ENCODE assay signal across 1 fruit fly cellular context in genomic region chr3L:805642-806218, dm6.
TF ChIP-seq lines count a peak whose summit lies in the region.

No protein-coding gene starts in this region.

TF ChIP-seq in whole organism, embryonic, 481 proteins besides CTCF, POLR2A, EP300 and RAD21 (continued from another document and continues in another):
- TF ChIP-seq CG4617 (GFP tag; optimal IDR thresholded peaks at IDR 0.05; lab: Kevin White, UChicago; ENCODE audit: borderline replicate concordance), result no peak
- TF ChIP-seq gt (GFP tag; IDR thresholded peaks at IDR 0.05; lab: Robert Waterston, UW), result 0 out of 2 replicates have a peak, but pooled peaks have one; percentile 7
- TF ChIP-seq Opbp (GFP tag; IDR thresholded peaks at IDR 0.05; lab: Robert Waterston, UW; ENCODE audit: partially characterized antibody), result no peak
- no peak for TF ChIP-seq corto (GFP tag; optimal IDR thresholded peaks at IDR 0.05; lab: Kevin White, UChicago)
- peak; percentile 62 for TF ChIP-seq fd96Cb (tag; optimal IDR thresholded peaks at IDR 0.05; lab: Kevin White, UChicago)
- no peak for TF ChIP-seq Dref (GFP tag; IDR thresholded peaks at IDR 0.05; lab: Robert Waterston, UW)
- 0 out of 2 replicates have a peak, but pooled peaks have one; percentile 5 for TF ChIP-seq bowl (GFP tag; IDR thresholded peaks at IDR 0.05; lab: Robert Waterston, UW)
- peak; percentile 12 for TF ChIP-seq Nf-YB (GFP tag; optimal IDR thresholded peaks at IDR 0.05; lab: Kevin White, UChicago)
- peak; percentile 59 for TF ChIP-seq az2 (GFP tag; optimal IDR thresholded peaks at IDR 0.05; lab: Kevin White, UChicago)
- no peak for TF ChIP-seq CG31388 (GFP tag; optimal IDR thresholded peaks at IDR 0.05; lab: Kevin White, UChicago)
- TF ChIP-seq al (GFP tag; IDR thresholded peaks at IDR 0.05; lab: Robert Waterston, UW), result no peak
- peak; percentile 36 for TF ChIP-seq CG18764 (GFP tag; optimal IDR thresholded peaks at IDR 0.05; lab: Kevin White, UChicago)
- 0 out of 2 replicates have a peak, but pooled peaks have one; percentile 26 for TF ChIP-seq chm (GFP tag; IDR thresholded peaks at IDR 0.05; lab: Robert Waterston, UW)
- peak; percentile 65 for TF ChIP-seq Blimp-1 (GFP tag; optimal IDR thresholded peaks at IDR 0.05; lab: Kevin White, UChicago)
- no peak for TF ChIP-seq Bdp1 (GFP tag; optimal IDR thresholded peaks at IDR 0.05; lab: Kevin White, UChicago)
- TF ChIP-seq CG14965 (GFP tag; optimal IDR thresholded peaks at IDR 0.05; lab: Kevin White, UChicago; ENCODE audit: borderline replicate concordance), result no peak
- TF ChIP-seq CoRest (tag; optimal IDR thresholded peaks at IDR 0.05; lab: Kevin White, UChicago), result peak; percentile 47
- no peak for TF ChIP-seq Taf1 (GFP tag; IDR thresholded peaks at IDR 0.05; lab: Robert Waterston, UW)
- TF ChIP-seq ATbp (GFP tag; optimal IDR thresholded peaks at IDR 0.05; lab: Kevin White, UChicago), result peak; percentile 45
- no peak for TF ChIP-seq CG7928 (GFP tag; optimal IDR thresholded peaks at IDR 0.05; lab: Kevin White, UChicago)
- TF ChIP-seq sr (GFP tag; IDR thresholded peaks at IDR 0.05; lab: Robert Waterston, UW), result no peak
- peak; percentile 91 for TF ChIP-seq Med (GFP tag; lab: Kevin White, UChicago)
- TF ChIP-seq Hmx (GFP tag; optimal IDR thresholded peaks at IDR 0.05; lab: Kevin White, UChicago), result no peak
- peak; percentile 6 for TF ChIP-seq Camta (GFP tag; optimal IDR thresholded peaks at IDR 0.05; lab: Kevin White, UChicago)
- peak; percentile 35; the same call in 1 of the 2 replicates for TF ChIP-seq H2.0 (GFP tag; IDR thresholded peaks at IDR 0.05; lab: Robert Waterston, UW)
- no peak for TF ChIP-seq CG7745 (tag; optimal IDR thresholded peaks at IDR 0.05; lab: Kevin White, UChicago)
- TF ChIP-seq CG2120 (GFP tag; optimal IDR thresholded peaks at IDR 0.05; lab: Kevin White, UChicago), result peak; percentile 12
- TF ChIP-seq CG16779 (GFP tag; IDR thresholded peaks at IDR 0.05; lab: Robert Waterston, UW), result no peak
- TF ChIP-seq hbn (GFP tag; IDR thresholded peaks at IDR 0.05; lab: Robert Waterston, UW; ENCODE audit: partially characterized antibody), result no peak
- peak; percentile 25 for TF ChIP-seq CG8944 (GFP tag; optimal IDR thresholded peaks at IDR 0.05; lab: Kevin White, UChicago)
- TF ChIP-seq CG3847 (GFP tag; IDR thresholded peaks at IDR 0.05; lab: Robert Waterston, UW), result no peak
- no peak for TF ChIP-seq CG32767 (GFP tag; IDR thresholded peaks at IDR 0.05; lab: Robert Waterston, UW)
- TF ChIP-seq da (GFP tag; optimal IDR thresholded peaks at IDR 0.05; lab: Kevin White, UChicago), result no peak
- TF ChIP-seq ken (GFP tag; IDR thresholded peaks at IDR 0.05; lab: Robert Waterston, UW), result peak; percentile 62; the same call in 1 of the 3 replicates
- TF ChIP-seq ro (GFP tag; IDR thresholded peaks at IDR 0.05; lab: Robert Waterston, UW), result no peak
- TF ChIP-seq Fer1 (GFP tag; optimal IDR thresholded peaks at IDR 0.05; lab: Kevin White, UChicago), result peak; percentile 58
- no peak for TF ChIP-seq Fer2 (tag; optimal IDR thresholded peaks at IDR 0.05; lab: Kevin White, UChicago)
- TF ChIP-seq CG14441 (GFP tag; IDR thresholded peaks at IDR 0.05; lab: Robert Waterston, UW), result no peak
- peak in 1 of 2 experiments; percentile 46 for TF ChIP-seq Hr78 (GFP tag; optimal IDR thresholded peaks at IDR 0.05; lab: Kevin White, UChicago)
- TF ChIP-seq mirr (GFP tag; optimal IDR thresholded peaks at IDR 0.05; lab: Kevin White, UChicago), result no peak
- TF ChIP-seq CG9727 (GFP tag; optimal IDR thresholded peaks at IDR 0.05; lab: Kevin White, UChicago), result peak; percentile 71
- TF ChIP-seq br (optimal IDR thresholded peaks at IDR 0.05; lab: Kevin White, UChicago), result no peak
- TF ChIP-seq dysf (GFP tag; IDR thresholded peaks at IDR 0.05; lab: Robert Waterston, UW), result peak; percentile 46; the same call in 2 of the 3 replicates
- TF ChIP-seq otp (GFP tag; IDR thresholded peaks at IDR 0.05; lab: Robert Waterston, UW), result peak; percentile 58; the same call in 2 of the 3 replicates
- peak in 1 of 2 experiments; percentile 55 for TF ChIP-seq Hr51 (GFP tag; optimal IDR thresholded peaks at IDR 0.05; lab: Kevin White, UChicago)
- peak; percentile 25 for TF ChIP-seq caup (GFP tag; optimal IDR thresholded peaks at IDR 0.05; lab: Kevin White, UChicago; ENCODE audit: severe bottlenecking)
- TF ChIP-seq Dip3 (GFP tag; optimal IDR thresholded peaks at IDR 0.05; lab: Kevin White, UChicago), result peak; percentile 7
- peak; percentile 17 for TF ChIP-seq CG6254 (GFP tag; optimal IDR thresholded peaks at IDR 0.05; lab: Kevin White, UChicago)
- no peak for TF ChIP-seq GATAe (GFP tag; conservative IDR thresholded peaks at IDR 0.05; lab: Robert Waterston, UW)
- TF ChIP-seq CG15601 (tag; optimal IDR thresholded peaks at IDR 0.05; lab: Kevin White, UChicago), result no peak
- TF ChIP-seq Kr (GFP tag; optimal IDR thresholded peaks at IDR 0.05; lab: Kevin White, UChicago), result peak; percentile 8
- peak; percentile 54 for TF ChIP-seq Sox102F (GFP tag; optimal IDR thresholded peaks at IDR 0.05; lab: Kevin White, UChicago)
- TF ChIP-seq C15 (GFP tag; IDR thresholded peaks at IDR 0.05; lab: Robert Waterston, UW), result no peak
- no peak for TF ChIP-seq Doc2 (GFP tag; IDR thresholded peaks at IDR 0.05; lab: Robert Waterston, UW)
- no peak for TF ChIP-seq exex (tag; optimal IDR thresholded peaks at IDR 0.05; lab: Kevin White, UChicago)
- no peak for TF ChIP-seq vnd (GFP tag; IDR thresholded peaks at IDR 0.05; lab: Robert Waterston, UW; ENCODE audit: partially characterized antibody)
- no peak for TF ChIP-seq peb (GFP tag; IDR thresholded peaks at IDR 0.05; lab: Robert Waterston, UW)
- no peak for TF ChIP-seq grn (GFP tag; optimal IDR thresholded peaks at IDR 0.05; lab: Kevin White, UChicago)
- TF ChIP-seq CG43689 (GFP tag; IDR thresholded peaks at IDR 0.05; lab: Robert Waterston, UW), result 0 out of 2 replicates have a peak, but pooled peaks have one; percentile 8
- TF ChIP-seq amos (GFP tag; IDR thresholded peaks at IDR 0.05; lab: Robert Waterston, UW; ENCODE audit: partially characterized antibody), result no peak
- TF ChIP-seq Trl (optimal IDR thresholded peaks at IDR 0.05; lab: Kevin White, UChicago), result no peak
- peak; percentile 63 for TF ChIP-seq Trl (GFP tag; optimal IDR thresholded peaks at IDR 0.05; lab: Kevin White, UChicago)
- 0 out of 2 replicates have a peak, but pooled peaks have one; percentile 26 for TF ChIP-seq CG11247 (GFP tag; IDR thresholded peaks at IDR 0.05; lab: Robert Waterston, UW)
- TF ChIP-seq ind (GFP tag; optimal IDR thresholded peaks at IDR 0.05; lab: Kevin White, UChicago), result peak; percentile 58
- no peak for TF ChIP-seq tup (GFP tag; optimal IDR thresholded peaks at IDR 0.05; lab: Kevin White, UChicago)
- TF ChIP-seq CG6654 (GFP tag; optimal IDR thresholded peaks at IDR 0.05; lab: Kevin White, UChicago), result peak; percentile 8
- TF ChIP-seq CG2889 (GFP tag; IDR thresholded peaks at IDR 0.05; lab: Robert Waterston, UW), result no peak
- TF ChIP-seq salm (tag; optimal IDR thresholded peaks at IDR 0.05; lab: Kevin White, UChicago), result peak; percentile 18
- no peak for TF ChIP-seq B-H2 (GFP tag; optimal IDR thresholded peaks at IDR 0.05; lab: Kevin White, UChicago)
- no peak for TF ChIP-seq CkIIα-i1 (GFP tag; IDR thresholded peaks at IDR 0.05; lab: Robert Waterston, UW)
- TF ChIP-seq CG6689 (GFP tag; IDR thresholded peaks at IDR 0.05; lab: Robert Waterston, UW), result peak; percentile 68
- no peak for TF ChIP-seq hth (optimal IDR thresholded peaks at IDR 0.05; lab: Kevin White, UChicago)
- peak; percentile 72 for TF ChIP-seq CG17328 (GFP tag; IDR thresholded peaks at IDR 0.05; lab: Robert Waterston, UW)
- TF ChIP-seq CG4730 (GFP tag; IDR thresholded peaks at IDR 0.05; lab: Robert Waterston, UW), result no peak
- TF ChIP-seq CG12942 (GFP tag; optimal IDR thresholded peaks at IDR 0.05; lab: Kevin White, UChicago), result peak; percentile 37
- peak; percentile 48 for TF ChIP-seq CG13775 (GFP tag; optimal IDR thresholded peaks at IDR 0.05; lab: Kevin White, UChicago)
- no peak for TF ChIP-seq CG10565 (GFP tag; optimal IDR thresholded peaks at IDR 0.05; lab: Kevin White, UChicago)
- no peak for TF ChIP-seq sima (GFP tag; optimal IDR thresholded peaks at IDR 0.05; lab: Kevin White, UChicago)
- peak; percentile 55 for TF ChIP-seq CG10654 (GFP tag; optimal IDR thresholded peaks at IDR 0.05; lab: Kevin White, UChicago)
- TF ChIP-seq Rx (GFP tag; IDR thresholded peaks at IDR 0.05; lab: Robert Waterston, UW), result peak; percentile 32; the same call in 1 of the 2 replicates
- no peak; the same call in 1 of the 2 replicates for TF ChIP-seq Atf6 (GFP tag; IDR thresholded peaks at IDR 0.05; lab: Robert Waterston, UW)
- TF ChIP-seq CG5245 (GFP tag; optimal IDR thresholded peaks at IDR 0.05; lab: Kevin White, UChicago), result peak; percentile 43
- TF ChIP-seq CG1792 (GFP tag; optimal IDR thresholded peaks at IDR 0.05; lab: Kevin White, UChicago), result peak; percentile 34
- TF ChIP-seq sug (tag; optimal IDR thresholded peaks at IDR 0.05; lab: Kevin White, UChicago), result no peak
- TF ChIP-seq CG13123 (GFP tag; optimal IDR thresholded peaks at IDR 0.05; lab: Kevin White, UChicago), result no peak
- no peak for TF ChIP-seq mld (GFP tag; IDR thresholded peaks at IDR 0.05; lab: Robert Waterston, UW; ENCODE audit: partially characterized antibody)
- no peak for TF ChIP-seq zf30C (GFP tag; optimal IDR thresholded peaks at IDR 0.05; lab: Kevin White, UChicago)
- TF ChIP-seq trh (GFP tag; optimal IDR thresholded peaks at IDR 0.05; lab: Kevin White, UChicago), result no peak
- peak; percentile 45; the same call in 1 of the 3 replicates for TF ChIP-seq row (GFP tag; IDR thresholded peaks at IDR 0.05; lab: Robert Waterston, UW)
- TF ChIP-seq Usf (GFP tag; optimal IDR thresholded peaks at IDR 0.05; lab: Kevin White, UChicago), result no peak
- no peak for TF ChIP-seq hb (GFP tag; IDR thresholded peaks at IDR 0.05; lab: Robert Waterston, UW; ENCODE audit: partially characterized antibody)
- no peak for TF ChIP-seq CG11723 (GFP tag; optimal IDR thresholded peaks at IDR 0.05; lab: Kevin White, UChicago)
- TF ChIP-seq danr (GFP tag; IDR thresholded peaks at IDR 0.05; lab: Robert Waterston, UW), result peak; percentile 19; the same call in 1 of the 2 replicates
- no peak for TF ChIP-seq Dek (tag; optimal IDR thresholded peaks at IDR 0.05; lab: Kevin White, UChicago)
- no peak for TF ChIP-seq cas (GFP tag; IDR thresholded peaks at IDR 0.05; lab: Robert Waterston, UW)
- peak; percentile 66; the same call in 1 of the 2 replicates for TF ChIP-seq stc (GFP tag; IDR thresholded peaks at IDR 0.05; lab: Robert Waterston, UW)
- peak; percentile 49 for TF ChIP-seq CG10267 (tag; optimal IDR thresholded peaks at IDR 0.05; lab: Kevin White, UChicago)
- TF ChIP-seq maf-S (GFP tag; optimal IDR thresholded peaks at IDR 0.05; lab: Kevin White, UChicago), result no peak
- TF ChIP-seq CG14710 (tag; optimal IDR thresholded peaks at IDR 0.05; lab: Kevin White, UChicago), result peak; percentile 66
- TF ChIP-seq lmd (GFP tag; IDR thresholded peaks at IDR 0.05; lab: Robert Waterston, UW), result peak; percentile 69
- peak; percentile 15 for TF ChIP-seq Atf3 (GFP tag; optimal IDR thresholded peaks at IDR 0.05; lab: Kevin White, UChicago)
- no peak for TF ChIP-seq NFAT (GFP tag; IDR thresholded peaks at IDR 0.05; lab: Robert Waterston, UW)
- TF ChIP-seq sd (tag; optimal IDR thresholded peaks at IDR 0.05; lab: Kevin White, UChicago), result no peak
- no peak for TF ChIP-seq Dbx (GFP tag; IDR thresholded peaks at IDR 0.05; lab: Robert Waterston, UW)
- no peak for TF ChIP-seq Dll (GFP tag; IDR thresholded peaks at IDR 0.05; lab: Robert Waterston, UW; ENCODE audit: partially characterized antibody)
- TF ChIP-seq CG9437 (GFP tag; optimal IDR thresholded peaks at IDR 0.05; lab: Kevin White, UChicago), result peak; percentile 15
- TF ChIP-seq Stat92E (GFP tag; optimal IDR thresholded peaks at IDR 0.05; lab: Kevin White, UChicago), result no peak
- no peak for TF ChIP-seq CG9817 (tag; optimal IDR thresholded peaks at IDR 0.05; lab: Kevin White, UChicago)
- TF ChIP-seq PHDP (tag; optimal IDR thresholded peaks at IDR 0.05; lab: Kevin White, UChicago), result peak; percentile 39
- TF ChIP-seq kay (GFP tag; optimal IDR thresholded peaks at IDR 0.05; lab: Kevin White, UChicago), result no peak
- TF ChIP-seq CG8359 (GFP tag; optimal IDR thresholded peaks at IDR 0.05; lab: Kevin White, UChicago; ENCODE audit: borderline replicate concordance), result no peak
- no peak for TF ChIP-seq HLH4C (GFP tag; IDR thresholded peaks at IDR 0.05; lab: Robert Waterston, UW; ENCODE audit: partially characterized antibody)
- peak; percentile 70 for TF ChIP-seq CG17361 (GFP tag; IDR thresholded peaks at IDR 0.05; lab: Robert Waterston, UW)
- peak; percentile 42; the same call in 1 of the 2 replicates for TF ChIP-seq ap (GFP tag; IDR thresholded peaks at IDR 0.05; lab: Robert Waterston, UW)
- no peak for TF ChIP-seq Tbp (GFP tag; optimal IDR thresholded peaks at IDR 0.05; lab: Kevin White, UChicago)
- 0 out of 2 replicates have a peak, but pooled peaks have one; percentile 14 for TF ChIP-seq CG11696 (GFP tag; IDR thresholded peaks at IDR 0.05; lab: Robert Waterston, UW)
- TF ChIP-seq crc (GFP tag; optimal IDR thresholded peaks at IDR 0.05; lab: Kevin White, UChicago), result no peak
- TF ChIP-seq zen (tag; optimal IDR thresholded peaks at IDR 0.05; lab: Kevin White, UChicago), result peak; percentile 65
- TF ChIP-seq nerfin-2 (GFP tag; IDR thresholded peaks at IDR 0.05; lab: Robert Waterston, UW; ENCODE audit: partially characterized antibody), result no peak
- TF ChIP-seq stwl (tag; optimal IDR thresholded peaks at IDR 0.05; lab: Kevin White, UChicago), result no peak
- TF ChIP-seq ab (GFP tag; optimal IDR thresholded peaks at IDR 0.05; lab: Kevin White, UChicago), result no peak
- TF ChIP-seq Awh (GFP tag; IDR thresholded peaks at IDR 0.05; lab: Robert Waterston, UW), result peak; percentile 36; the same call in 1 of the 2 replicates
- TF ChIP-seq grau (tag; optimal IDR thresholded peaks at IDR 0.05; lab: Kevin White, UChicago), result peak; percentile 48
- no peak for TF ChIP-seq tna (GFP tag; IDR thresholded peaks at IDR 0.05; lab: Robert Waterston, UW; ENCODE audit: partially characterized antibody)
- TF ChIP-seq bbx (GFP tag; IDR thresholded peaks at IDR 0.05; lab: Robert Waterston, UW; ENCODE audit: partially characterized antibody), result no peak
- TF ChIP-seq abd-A (tag; optimal IDR thresholded peaks at IDR 0.05; lab: Kevin White, UChicago), result no peak
- TF ChIP-seq jigr1 (GFP tag; IDR thresholded peaks at IDR 0.05; lab: Robert Waterston, UW), result no peak
- TF ChIP-seq ato (GFP tag; IDR thresholded peaks at IDR 0.05; lab: Robert Waterston, UW; ENCODE audit: partially characterized antibody), result no peak
- TF ChIP-seq jing (GFP tag; optimal IDR thresholded peaks at IDR 0.05; lab: Kevin White, UChicago), result no peak
- TF ChIP-seq CG2199 (GFP tag; IDR thresholded peaks at IDR 0.05; lab: Robert Waterston, UW), result 0 out of 3 replicates have a peak, but pooled peaks have one; percentile 61
